Fruit fly (Drosophila melanogaster) Kc167 (cell line): Measurements from ENCODE around the gene AMPKalpha.

ENCODE experiments used
- h ChIP-seq: fragments of >200 bp; optimal IDR thresholded peaks from 3 replicates; lab custom pipeline; 2018; ENCODE audit warnings: missing external identifiers
- psq ChIP-seq: fragments of >200 bp; optimal IDR thresholded peaks from 2 replicates; lab custom pipeline; 2017; ENCODE audit warnings: missing external identifiers

dm6 chrX:1398455-1399055 lies 23.2 kb downstream of the AMPKalpha start:
- TF ChIP-seq psq (lab: Kevin White, UChicago) (no peak), h (lab: Kevin White, UChicago) (no peak)
